Worm (Caenorhabditis elegans) whole organism, L3 larva: ENCODE data around the gene C14C6.2.

Source experiments
- hmg-11 ChIP-seq: sonication (generic microtip); optimal IDR thresholded peaks from 2 replicates; lab custom pipeline; 2016; ENCODE audit warnings: missing genetic modification characterization, missing compliant biosample characterization
- nhr-77 ChIP-seq: fragments of 150-350 bp; optimal IDR thresholded peaks from 2 replicates; lab custom pipeline; 2014; ENCODE audit warnings: missing biosample characterization, missing genetic modification characterization
- pha-4 ChIP-seq: fragments of 150-350 bp; optimal IDR thresholded peaks from 2 replicates; lab custom pipeline; 2014; ENCODE audit warnings: missing biosample characterization, missing genetic modification reagents, missing genetic modification characterization
- pqm-1 ChIP-seq: fragments of 150-350 bp; optimal IDR thresholded peaks from 2 replicates; lab custom pipeline; 2017; ENCODE audit warnings: missing biosample characterization, missing genetic modification characterization, inconsistent platforms

DNA sequence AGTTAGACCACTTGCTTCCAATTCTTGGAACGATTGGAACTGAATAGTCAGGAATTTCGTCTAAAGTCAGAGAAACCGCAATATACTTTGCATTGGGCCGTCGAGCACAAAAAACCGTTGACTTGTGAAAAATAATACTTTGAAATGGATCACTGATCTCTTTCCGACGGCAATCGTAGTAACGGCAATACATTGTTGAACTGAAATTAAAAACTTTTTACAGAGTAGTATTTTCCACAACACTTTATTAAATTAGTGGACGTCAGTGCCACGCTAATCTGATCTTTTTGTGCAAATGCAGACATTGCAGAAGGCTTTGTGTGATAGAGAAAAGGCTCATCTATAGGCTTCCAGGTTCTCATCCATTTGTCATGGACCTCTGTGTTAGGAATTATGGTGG is 10.5 kb upstream of the C14C6.2 start:
- TF ChIP-seq pha-4 (tag; lab: Kevin White, UChicago) (no peak), pqm-1 (tag; lab: Kevin White, UChicago) (no peak), nhr-77 (tag; lab: Kevin White, UChicago) (no peak), hmg-11 (tag; lab: Kevin White, UChicago) (no peak)
